Worm (Caenorhabditis elegans): ENCODE data around the gene B0252.8.

- TF ChIP-seq fos-1 (tag; optimal IDR thresholded peaks at IDR 0.05) (no peak), zag-1 (tag; optimal IDR thresholded peaks at IDR 0.05) (no peak), aly-2 (tag; optimal IDR thresholded peaks at IDR 0.05) (no peak), lin-39 (tag; optimal IDR thresholded peaks at IDR 0.05) (no peak), lin-11 (tag; optimal IDR thresholded peaks at IDR 0.05) (no peak), ztf-11 (tag; optimal IDR thresholded peaks at IDR 0.05) (no peak), ZK546.5 (tag; optimal IDR thresholded peaks at IDR 0.05) (no peak), snpc-4 (tag; optimal IDR thresholded peaks at IDR 0.05) (no peak), ceh-82 (tag; optimal IDR thresholded peaks at IDR 0.05) (no peak), nhr-237 (tag; optimal IDR thresholded peaks at IDR 0.05) (no peak), mdl-1 (tag; optimal IDR thresholded peaks at IDR 0.05) (no peak), mab-5 (tag; optimal IDR thresholded peaks at IDR 0.05) (no peak)
Observed at ce11 chrII:6889580-6889922, 26.4 kb upstream of the B0252.8 start.

Measured in whole organism, L2 larva.